Fruit fly (Drosophila melanogaster): ENCODE data around the gene Ten-a.

Ten-a gene

dm6 chrX:12242375-12242774 lies 198.9 kb downstream of the Ten-a start (continued):
- TF ChIP-seq CG1832 (GFP tag; optimal IDR thresholded peaks at IDR 0.05) (no peak), CG16863 (GFP tag; optimal IDR thresholded peaks at IDR 0.05) (no peak), bsh (GFP tag; optimal IDR thresholded peaks at IDR 0.05) (peak in 1 of 2 experiments; percentile 88), CG31388 (GFP tag; optimal IDR thresholded peaks at IDR 0.05) (no peak), CG4730 (GFP tag; IDR thresholded peaks at IDR 0.05) (peak; percentile 47; the same call in 1 of the 2 replicates), eve (GFP tag; optimal IDR thresholded peaks at IDR 0.05) (peak in 1 of 2 experiments; percentile 69), CG30020 (tag; optimal IDR thresholded peaks at IDR 0.05) (no peak), Lhr (GFP tag; optimal IDR thresholded peaks at IDR 0.05) (peak; percentile 11), CG1233 (GFP tag; optimal IDR thresholded peaks at IDR 0.05) (no peak), Asciz (GFP tag; optimal IDR thresholded peaks at IDR 0.05) (peak; percentile 63), Opbp (GFP tag; IDR thresholded peaks at IDR 0.05; ENCODE audit: partially characterized antibody) (no peak), MESR4 (GFP tag; optimal IDR thresholded peaks at IDR 0.05) (no peak), CG3995 (GFP tag; optimal IDR thresholded peaks at IDR 0.05) (no peak), CG34422 (GFP tag; IDR thresholded peaks at IDR 0.05) (peak; percentile 43; the same call in 2 of the 3 replicates), ems (GFP tag; optimal IDR thresholded peaks at IDR 0.05) (no peak), CG11560 (tag; IDR thresholded peaks at IDR 0.05) (no peak), tx (GFP tag; optimal IDR thresholded peaks at IDR 0.05) (no peak), CG12299 (tag; optimal IDR thresholded peaks at IDR 0.05) (no peak), CG4360 (GFP tag; IDR thresholded peaks at IDR 0.05) (no peak), gcm2 (GFP tag; optimal IDR thresholded peaks at IDR 0.05) (no peak), CG2889 (GFP tag; IDR thresholded peaks at IDR 0.05) (no peak), CG12769 (tag; optimal IDR thresholded peaks at IDR 0.05) (no peak), NK7.1 (GFP tag; optimal IDR thresholded peaks at IDR 0.05) (no peak), Lim3 (GFP tag; IDR thresholded peaks at IDR 0.05) (no peak), Hr51 (GFP tag; optimal IDR thresholded peaks at IDR 0.05) (peak in 1 of 2 experiments; percentile 57), CG3838 (GFP tag; optimal IDR thresholded peaks at IDR 0.05) (no peak), zfh1 (GFP tag; IDR thresholded peaks at IDR 0.05) (peak; percentile 65; the same call in 1 of the 3 replicates), CG7271 (tag; optimal IDR thresholded peaks at IDR 0.05) (no peak), Mes4 (GFP tag; optimal IDR thresholded peaks at IDR 0.05) (no peak), Sin3A (optimal IDR thresholded peaks at IDR 0.05) (no peak), nerfin-2 (GFP tag; IDR thresholded peaks at IDR 0.05; ENCODE audit: partially characterized antibody) (no peak), CG17912 (GFP tag; optimal IDR thresholded peaks at IDR 0.05) (no peak), CG9609 (GFP tag; optimal IDR thresholded peaks at IDR 0.05) (no peak), gcm (GFP tag; optimal IDR thresholded peaks at IDR 0.05) (peak; percentile 44), CG7745 (tag; optimal IDR thresholded peaks at IDR 0.05) (no peak), Sry-δ (GFP tag; optimal IDR thresholded peaks at IDR 0.05) (no peak), CG11398 (GFP tag; optimal IDR thresholded peaks at IDR 0.05) (no peak), Camta (GFP tag; optimal IDR thresholded peaks at IDR 0.05) (no peak), tap (tag; optimal IDR thresholded peaks at IDR 0.05) (peak; percentile 59), row (GFP tag; IDR thresholded peaks at IDR 0.05) (peak; percentile 68), Optix (GFP tag; IDR thresholded peaks at IDR 0.05) (peak; percentile 18; the same call in 1 of the 3 replicates), CG11695 (GFP tag; IDR thresholded peaks at IDR 0.05) (0 out of 3 replicates have a peak, but pooled peaks have one; percentile 16), dati (GFP tag; IDR thresholded peaks at IDR 0.05) (no peak), CG14441 (GFP tag; IDR thresholded peaks at IDR 0.05) (0 out of 2 replicates have a peak, but pooled peaks have one; percentile 20), jigr1 (GFP tag; IDR thresholded peaks at IDR 0.05) (no peak), CG10431 (GFP tag; optimal IDR thresholded peaks at IDR 0.05) (peak; percentile 24), CG18476 (GFP tag; optimal IDR thresholded peaks at IDR 0.05) (peak; percentile 4), fd96Cb (tag; optimal IDR thresholded peaks at IDR 0.05) (peak; percentile 75), Gsc (GFP tag; IDR thresholded peaks at IDR 0.05) (no peak), lab (GFP tag; optimal IDR thresholded peaks at IDR 0.05) (peak; percentile 49), twi (tag; optimal IDR thresholded peaks at IDR 0.05) (peak; percentile 17)
